Fruit fly (Drosophila melanogaster) whole organism, prepupa: ENCODE data around the gene Myo61F.

Experiments used
- Blimp-1 ChIP-seq: fragments of 200-800 bp; sonication (Bioruptor generic); optimal IDR thresholded peaks from 3 replicates; lab custom pipeline; 2017; ENCODE audit warnings: missing biosample characterization, missing genetic modification characterization, mild to moderate bottlenecking, moderate library complexity, missing genetic modification reagents
- CG11762 ChIP-seq: fragments of 200-800 bp; sonication (Bioruptor generic); optimal IDR thresholded peaks from 3 replicates; lab custom pipeline; 2016; ENCODE audit warnings: missing biosample characterization, missing genetic modification characterization; ENCODE audit not compliant: insufficient read depth
- CG15336 ChIP-seq: fragments of 200-800 bp; sonication (Bioruptor generic); IDR thresholded peaks from 2 replicates; pipeline ENCODE4 v1.3.6; 2022; ENCODE audit warnings: missing biosample characterization, missing genetic modification characterization
- CG16779 ChIP-seq: fragments of 200-800 bp; sonication (Bioruptor generic); optimal IDR thresholded peaks from 3 replicates; lab custom pipeline; 2017; ENCODE audit warnings: missing biosample characterization, mild to moderate bottlenecking, missing genetic modification characterization
- CG3032 ChIP-seq: fragments of 200-800 bp; optimal IDR thresholded peaks from 2 replicates; lab custom pipeline; 2019; ENCODE audit warnings: missing biosample characterization, mild to moderate bottlenecking, missing genetic modification characterization, moderate library complexity
- CG31627 ChIP-seq: fragments of 200-800 bp; sonication (Bioruptor generic); optimal IDR thresholded peaks from 3 replicates; lab custom pipeline; 2016; ENCODE audit warnings: missing biosample characterization, missing genetic modification characterization
- CG32006 ChIP-seq: fragments of 200-800 bp; sonication (Bioruptor generic); optimal IDR thresholded peaks from 3 replicates; lab custom pipeline; 2017; ENCODE audit warnings: missing biosample characterization, mild to moderate bottlenecking, missing genetic modification characterization
- CG4318 ChIP-seq: fragments of 200-800 bp; sonication (Bioruptor generic); optimal IDR thresholded peaks from 3 replicates; lab custom pipeline; 2017; ENCODE audit warnings: missing biosample characterization, mild to moderate bottlenecking, missing genetic modification characterization
- CG6163 ChIP-seq: fragments of 200-800 bp; sonication (Bioruptor generic); IDR thresholded peaks from 3 replicates; pipeline ENCODE4 v1.3.6; 2022; ENCODE audit warnings: missing biosample characterization, missing genetic modification characterization
- CG6808 ChIP-seq: fragments of 200-800 bp; sonication (Bioruptor generic); optimal IDR thresholded peaks from 3 replicates; lab custom pipeline; 2017; ENCODE audit warnings: missing biosample characterization, missing genetic modification characterization, mild to moderate bottlenecking, moderate library complexity, missing genetic modification reagents
- CG8119 ChIP-seq: fragments of 200-800 bp; sonication (Bioruptor generic); IDR thresholded peaks from 3 replicates; pipeline ENCODE4 v1.3.6; 2022; ENCODE audit warnings: missing biosample characterization, missing genetic modification characterization
- CG8319 ChIP-seq: fragments of 200-800 bp; sonication (Bioruptor generic); optimal IDR thresholded peaks from 3 replicates; lab custom pipeline; 2016; ENCODE audit warnings: missing biosample characterization, missing genetic modification characterization
- CG8632 ChIP-seq: fragments of 200-800 bp; sonication (Bioruptor generic); optimal IDR thresholded peaks from 3 replicates; lab custom pipeline; 2016; ENCODE audit warnings: missing biosample characterization, missing genetic modification characterization
- CG9139 ChIP-seq: fragments of 200-800 bp; sonication (Bioruptor generic); optimal IDR thresholded peaks from 3 replicates; lab custom pipeline; 2017; ENCODE audit warnings: missing biosample characterization, mild to moderate bottlenecking, missing genetic modification characterization
- Eip75B ChIP-seq: fragments of 200-800 bp; sonication (Bioruptor generic); optimal IDR thresholded peaks from 3 replicates; lab custom pipeline; 2016; ENCODE audit warnings: missing biosample characterization, missing genetic modification characterization
- Eip78C ChIP-seq: fragments of 200-800 bp; sonication (Bioruptor generic); peaks from one replicate; lab custom pipeline; 2016; ENCODE audit warnings: missing biosample characterization, missing genetic modification characterization
- Eip93F ChIP-seq: fragments of 200-800 bp; sonication (Bioruptor generic); optimal IDR thresholded peaks from 2 replicates; lab custom pipeline; 2016; ENCODE audit warnings: missing biosample characterization, mild to moderate bottlenecking, missing genetic modification characterization
- Ets21C ChIP-seq: fragments of 200-800 bp; sonication (Bioruptor generic); optimal IDR thresholded peaks from 3 replicates; lab custom pipeline; 2016; ENCODE audit warnings: missing biosample characterization, missing genetic modification characterization
- Ets96B ChIP-seq: fragments of 200-800 bp; optimal IDR thresholded peaks from 2 replicates; lab custom pipeline; 2019; ENCODE audit warnings: missing biosample characterization, mild to moderate bottlenecking, missing genetic modification characterization, moderate library complexity
- Hr38 ChIP-seq: sonication (Bioruptor generic); optimal IDR thresholded peaks from 2 replicates; lab custom pipeline; 2016; ENCODE audit warnings: missing biosample characterization, missing genetic modification characterization
- Hr39 ChIP-seq: fragments of 200-800 bp; sonication (Bioruptor generic); optimal IDR thresholded peaks from 2 replicates; lab custom pipeline; 2016; ENCODE audit warnings: missing biosample characterization, missing genetic modification characterization
- Hr4 ChIP-seq: fragments of 200-800 bp; sonication (Bioruptor generic); optimal IDR thresholded peaks from 3 replicates; lab custom pipeline; 2016; ENCODE audit warnings: missing biosample characterization, missing genetic modification characterization
- Lpt ChIP-seq: fragments of 200-800 bp; sonication (Bioruptor generic); optimal IDR thresholded peaks from 3 replicates; lab custom pipeline; 2016; ENCODE audit warnings: missing biosample characterization, missing genetic modification characterization
- Met ChIP-seq: fragments of 200-800 bp; sonication (Bioruptor generic); optimal IDR thresholded peaks from 3 replicates; lab custom pipeline; 2016; ENCODE audit warnings: missing biosample characterization, missing genetic modification characterization
- OdsH ChIP-seq: fragments of 200-800 bp; sonication (Bioruptor generic); optimal IDR thresholded peaks from 3 replicates; lab custom pipeline; 2016; ENCODE audit warnings: missing biosample characterization, missing genetic modification characterization
- Smox ChIP-seq: fragments of 200-800 bp; sonication (Bioruptor generic); optimal IDR thresholded peaks from 3 replicates; lab custom pipeline; 2016; ENCODE audit warnings: missing biosample characterization, missing genetic modification characterization
- Sox102F ChIP-seq: fragments of 200-800 bp; sonication (Bioruptor generic); optimal IDR thresholded peaks from 2 replicates; lab custom pipeline; 2016; ENCODE audit warnings: missing biosample characterization, mild to moderate bottlenecking, missing genetic modification characterization
- Sox14 ChIP-seq: fragments of 200-800 bp; sonication (Bioruptor generic); optimal IDR thresholded peaks from 3 replicates; lab custom pipeline; 2016; ENCODE audit warnings: missing biosample characterization, missing genetic modification characterization
- Sox15 ChIP-seq: fragments of 200-800 bp; sonication (Bioruptor generic); optimal IDR thresholded peaks from 3 replicates; lab custom pipeline; 2016; ENCODE audit warnings: missing biosample characterization, missing genetic modification characterization
- acj6 ChIP-seq: fragments of 200-800 bp; sonication (Bioruptor generic); optimal IDR thresholded peaks from 3 replicates; lab custom pipeline; 2016; ENCODE audit warnings: missing biosample characterization, missing genetic modification characterization
- dsx ChIP-seq: fragments of 200-800 bp; optimal IDR thresholded peaks from 3 replicates; lab custom pipeline; 2019; ENCODE audit warnings: missing biosample characterization, mild to moderate bottlenecking, missing genetic modification characterization, moderate library complexity; ENCODE audit not compliant: poor library complexity, severe bottlenecking
- eg ChIP-seq: fragments of 200-800 bp; sonication (Bioruptor generic); IDR thresholded peaks from 3 replicates; pipeline ENCODE4 v1.3.6; 2022; ENCODE audit warnings: missing biosample characterization, missing genetic modification characterization
- esn ChIP-seq: fragments of 200-800 bp; sonication (Bioruptor generic); optimal IDR thresholded peaks from 2 replicates; lab custom pipeline; 2016; ENCODE audit warnings: missing biosample characterization, mild to moderate bottlenecking, missing genetic modification characterization, moderate library complexity
- fd59A ChIP-seq: fragments of 200-800 bp; sonication (Bioruptor generic); optimal IDR thresholded peaks from 2 replicates; lab custom pipeline; 2017; ENCODE audit warnings: missing biosample characterization, mild to moderate bottlenecking, missing genetic modification characterization, missing genetic modification reagents
- fd85E ChIP-seq: fragments of 200-800 bp; sonication (Bioruptor generic); optimal IDR thresholded peaks from 3 replicates; lab custom pipeline; 2016; ENCODE audit warnings: missing biosample characterization, missing genetic modification characterization
- lz ChIP-seq: fragments of 200-800 bp; sonication (Bioruptor generic); optimal IDR thresholded peaks from 3 replicates; lab custom pipeline; 2016; ENCODE audit warnings: missing biosample characterization, missing genetic modification characterization
- net ChIP-seq: fragments of 200-800 bp; sonication (Bioruptor generic); optimal IDR thresholded peaks from 3 replicates; lab custom pipeline; 2016; ENCODE audit warnings: missing biosample characterization, missing genetic modification characterization
- spab ChIP-seq: fragments of 200-800 bp; sonication (Bioruptor generic); optimal IDR thresholded peaks from 2 replicates; lab custom pipeline; 2017; ENCODE audit warnings: missing biosample characterization, mild to moderate bottlenecking, missing genetic modification characterization, missing genetic modification reagents
- ss ChIP-seq, 2 experiments: fragments of 200-800 bp; sonication (Bioruptor generic); optimal IDR thresholded peaks; 2 replicates in 1 of 2; 3 replicates in 1 of 2; lab custom pipeline; 2017 to 2018; ENCODE audit warnings: mild to moderate bottlenecking in 2 of 2, missing biosample characterization in 2 of 2, missing genetic modification characterization in 2 of 2, moderate library complexity in 1 of 2
- topi ChIP-seq: fragments of 200-800 bp; sonication (Bioruptor generic); optimal IDR thresholded peaks from 3 replicates; lab custom pipeline; 2016; ENCODE audit warnings: missing biosample characterization, missing genetic modification characterization

Myo61F gene

dm6 chr3L:1348248-1348647, 30.0 kb downstream of the Myo61F start (continued):
- TF ChIP-seq Ets96B (tag; lab: Kevin White, UChicago) (peak; percentile 72), Smox (no peak), OdsH (peak; percentile 85), CG31627 (GFP tag; lab: Kevin White, UChicago) (peak; percentile 82), Ets21C (GFP tag; lab: Kevin White, UChicago) (peak; percentile 54), CG3032 (tag; lab: Kevin White, UChicago) (peak; percentile 74), spab (GFP tag; lab: Kevin White, UChicago) (peak; percentile 48), Hr38 (GFP tag; lab: Kevin White, UChicago) (no peak), Sox15 (peak; percentile 71), Sox102F (GFP tag; lab: Kevin White, UChicago) (no peak), CG16779 (no peak), fd59A (GFP tag; lab: Kevin White, UChicago) (peak; percentile 73), CG32006 (GFP tag; lab: Kevin White, UChicago) (peak; percentile 88), CG8632 (GFP tag; lab: Kevin White, UChicago) (peak; percentile 67), Hr4 (peak; percentile 89), CG11762 (GFP tag; lab: Kevin White, UChicago) (peak; percentile 54), CG6163 (peak; percentile 92), CG6808 (GFP tag; lab: Kevin White, UChicago) (peak; percentile 63), lz (peak; percentile 78), Blimp-1 (GFP tag; lab: Kevin White, UChicago) (no peak), Sox14 (GFP tag; lab: Kevin White, UChicago) (peak; percentile 84), Eip78C (GFP tag; lab: Kevin White, UChicago) (peak; percentile 92), Eip93F (peak; percentile 36), Hr39 (GFP tag; lab: Kevin White, UChicago) (peak; percentile 83), esn (GFP tag; lab: Kevin White, UChicago) (peak; percentile 69), Met (GFP tag; lab: Kevin White, UChicago) (peak; percentile 80), eg (peak; percentile 85), topi (GFP tag; lab: Kevin White, UChicago) (peak; percentile 78), Lpt (GFP tag; lab: Kevin White, UChicago) (peak; percentile 73), CG4318 (GFP tag; lab: Kevin White, UChicago) (no peak), CG8119 (GFP tag; lab: Robert Waterston, UW) (peak; percentile 81), dsx (GFP tag; lab: Kevin White, UChicago) (peak; percentile 70), CG15336 (GFP tag; lab: Robert Waterston, UW) (peak; percentile 87), CG9139 (GFP tag; lab: Kevin White, UChicago) (no peak), fd85E (no peak), CG8319 (GFP tag; lab: Kevin White, UChicago) (peak; percentile 69)

dm6 chr3L:1348935-1349334, 30.7 kb downstream of the Myo61F start:
- TF ChIP-seq Sox14 (GFP tag; lab: Kevin White, UChicago) (no peak), dsx (GFP tag; lab: Kevin White, UChicago) (no peak), acj6 (GFP tag; lab: Kevin White, UChicago) (peak; percentile 26), CG15336 (GFP tag; lab: Robert Waterston, UW) (no peak), CG31627 (GFP tag; lab: Kevin White, UChicago) (peak; percentile 0), net (GFP tag; lab: Kevin White, UChicago) (no peak), Met (GFP tag; lab: Kevin White, UChicago) (peak; percentile 24), Hr39 (GFP tag; lab: Kevin White, UChicago) (no peak), Eip78C (GFP tag; lab: Kevin White, UChicago) (peak; percentile 48), Hr4 (peak; percentile 16), ss (GFP tag; optimal IDR thresholded peaks at IDR 0.05; lab: Kevin White, UChicago) (no peak), esn (GFP tag; lab: Kevin White, UChicago) (peak; percentile 9), Eip75B (no peak)
